2 worm cellular contexts compared by ENCODE assay signal in the genomic region with DNA sequence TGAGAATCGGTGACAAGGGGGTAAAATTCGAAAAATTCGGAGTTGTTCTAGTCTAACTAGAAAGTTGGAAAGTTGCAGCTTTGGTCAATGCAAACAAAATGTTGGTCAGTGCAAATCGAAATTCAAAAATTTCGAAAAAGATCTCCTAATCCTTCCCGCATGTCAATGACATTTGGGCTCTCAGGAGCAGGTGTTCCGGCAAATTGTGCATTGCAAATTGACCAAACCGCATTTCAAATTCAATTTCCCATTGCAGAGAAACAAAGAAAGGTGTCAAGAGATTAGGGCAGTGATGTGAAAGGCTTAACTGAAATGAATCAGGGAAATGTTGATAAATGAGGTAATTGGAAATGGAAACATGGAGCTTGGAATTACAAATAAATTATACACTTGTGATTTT.
TF ChIP-seq lines count a peak whose summit lies in the region.

No protein-coding gene starts in this region.

TF ChIP-seq in whole organism, L4 larva, 104 proteins besides CTCF, POLR2A, EP300 and RAD21:
- TF ChIP-seq unc-62 (GFP tag; optimal IDR thresholded peaks at IDR 0.05 in 1 of 2; lab: Kevin White, UChicago) = no peak
- no peak for TF ChIP-seq unc-62 (tag; optimal IDR thresholded peaks at IDR 0.05; lab: Kevin White, UChicago)
- no peak for TF ChIP-seq F10B5.3 (tag; optimal IDR thresholded peaks at IDR 0.05; lab: Kevin White, UChicago)
- peak; percentile 66 for TF ChIP-seq aha-1 (tag; lab: Kevin White, UChicago)
TF ChIP-seq in whole organism, L4 larva: peak in this region for 1.

TF ChIP-seq in whole organism, mixed stage, embryonic, 35 proteins besides CTCF, POLR2A, EP300 and RAD21:
- TF ChIP-seq hlh-1 (tag; optimal IDR thresholded peaks at IDR 0.05; lab: Kevin White, UChicago) (peak; percentile 47), elt-1 (tag; optimal IDR thresholded peaks at IDR 0.05; lab: Kevin White, UChicago; ENCODE audit: borderline replicate concordance, insufficient read depth) (no peak), pha-4 (tag; optimal IDR thresholded peaks at IDR 0.05; lab: Kevin White, UChicago) (no peak), sptf-1 (tag; optimal IDR thresholded peaks at IDR 0.05; lab: Kevin White, UChicago) (no peak), ces-1 (GFP tag; optimal IDR thresholded peaks at IDR 0.05; lab: Kevin White, UChicago) (peak; percentile 74), lsy-2 (tag; optimal IDR thresholded peaks at IDR 0.05; lab: Kevin White, UChicago) (no peak)

Comparison
In these comparisons a context has a peak if more than half of its experiments do, and no peak if none do; other contexts are left out.
1. Of the 12 proteins assayed by ChIP-seq in both whole organism, L4 larva and whole organism, mixed stage, embryonic: peak only in whole organism, L4 larva: none; only in whole organism, mixed stage, embryonic: ces-1; in both: none; in neither: 11.